Worm (Caenorhabditis elegans): ENCODE measurements around the gene pik-1.

ce11 chrIV:13383763-13384436 lies 31.9 kb upstream of the pik-1 start, which contains the start of gene rab-19:
- TF ChIP-seq klf-2 (GFP tag; conservative IDR thresholded peaks at IDR 0.05) (no peak), flt-1 (GFP tag; IDR thresholded peaks at IDR 0.05) (no peak), cog-1 (tag; optimal IDR thresholded peaks at IDR 0.05) (no peak), ztf-29 (GFP tag; IDR thresholded peaks at IDR 0.05) (no peak), med-1 (GFP tag; optimal IDR thresholded peaks at IDR 0.05; ENCODE audit: insufficient read depth) (no peak)

Data from whole organism, midembryonic.